Worm (Caenorhabditis elegans) whole organism, L2 larva: Measurements from ENCODE around the gene lido-16.

Source experiments
- C34F6.9 ChIP-seq: fragments of 150-350 bp; optimal IDR thresholded peaks from 2 replicates; lab custom pipeline; 2014; ENCODE audit warnings: missing biosample characterization, missing genetic modification characterization
- F13H6.1 ChIP-seq: sonication (generic microtip); optimal IDR thresholded peaks from 2 replicates; lab custom pipeline; 2016; ENCODE audit warnings: missing genetic modification characterization, missing compliant biosample characterization
- R02D3.7 ChIP-seq: fragments of 150-350 bp; optimal IDR thresholded peaks from 2 replicates; lab custom pipeline; 2014; ENCODE audit warnings: missing biosample characterization, missing genetic modification characterization
- Y55F3AM.14 ChIP-seq: fragments of 200-800 bp; sonication (Bioruptor generic); optimal IDR thresholded peaks from 2 replicates; lab custom pipeline; 2018; ENCODE audit warnings: mild to moderate bottlenecking, missing genetic modification characterization, missing compliant biosample characterization
- ZK546.5 ChIP-seq: sonication (generic microtip); optimal IDR thresholded peaks from 2 replicates; lab custom pipeline; 2017; ENCODE audit warnings: missing biosample characterization, missing genetic modification characterization
- aly-2 ChIP-seq: fragments of 150-350 bp; optimal IDR thresholded peaks from 2 replicates; lab custom pipeline; 2014; ENCODE audit warnings: missing biosample characterization, missing genetic modification characterization
- ama-1 ChIP-seq: fragments of 150-350 bp; optimal IDR thresholded peaks from 2 replicates; lab custom pipeline; 2018; ENCODE audit warnings: inconsistent platforms
- blmp-1 ChIP-seq: sonication (generic microtip); optimal IDR thresholded peaks from 2 replicates; lab custom pipeline; 2017; ENCODE audit warnings: missing genetic modification characterization, mild to moderate bottlenecking, missing compliant biosample characterization, antibody characterized with exemption, moderate library complexity; ENCODE audit not compliant: insufficient read depth
- ceh-16 ChIP-seq: fragments of 150-350 bp; optimal IDR thresholded peaks from 2 replicates; lab custom pipeline; 2014; ENCODE audit warnings: missing biosample characterization, missing genetic modification characterization
- ceh-82 ChIP-seq: fragments of 150-350 bp; optimal IDR thresholded peaks from 2 replicates; lab custom pipeline; 2014; ENCODE audit warnings: missing biosample characterization, missing genetic modification characterization
- crh-2 ChIP-seq: sonication (generic microtip); optimal IDR thresholded peaks from 2 replicates; lab custom pipeline; 2017; ENCODE audit warnings: missing biosample characterization, missing genetic modification characterization
- dmd-4 ChIP-seq: sonication (generic microtip); optimal IDR thresholded peaks from 2 replicates; lab custom pipeline; 2017; ENCODE audit warnings: missing biosample characterization, missing genetic modification characterization
- elt-1 ChIP-seq: fragments of 150-350 bp; optimal IDR thresholded peaks from 2 replicates; lab custom pipeline; 2014; ENCODE audit warnings: missing biosample characterization, missing genetic modification characterization
- elt-3 ChIP-seq: sonication (generic microtip); optimal IDR thresholded peaks from 2 replicates; lab custom pipeline; 2017; ENCODE audit warnings: missing biosample characterization, missing genetic modification characterization
- fos-1 ChIP-seq: fragments of 150-350 bp; optimal IDR thresholded peaks from 2 replicates; lab custom pipeline; 2014; ENCODE audit warnings: missing biosample characterization, missing genetic modification characterization
- lin-13 ChIP-seq: fragments of 150-350 bp; optimal IDR thresholded peaks from 2 replicates; lab custom pipeline; 2014; ENCODE audit warnings: missing biosample characterization, missing genetic modification reagents, missing genetic modification characterization
- lin-39 ChIP-seq: fragments of 150-350 bp; optimal IDR thresholded peaks from 2 replicates; lab custom pipeline; 2014; ENCODE audit warnings: missing biosample characterization, missing genetic modification reagents, missing genetic modification characterization
- lsy-2 ChIP-seq, 2 experiments: fragments of 150-350 bp in 1 of 2; sonication (generic microtip) in 1 of 2; optimal IDR thresholded peaks; 2 replicates each; lab custom pipeline; 2014 to 2017; ENCODE audit warnings: missing biosample characterization in 2 of 2, missing genetic modification characterization in 2 of 2
- mab-5 ChIP-seq: fragments of 150-350 bp; optimal IDR thresholded peaks from 2 replicates; lab custom pipeline; 2014; ENCODE audit warnings: missing biosample characterization, missing genetic modification characterization
- mdl-1 ChIP-seq, 2 experiments: fragments of 150-350 bp in 1 of 2; sonication (generic microtip) in 1 of 2; optimal IDR thresholded peaks; 2 replicates each; lab custom pipeline; 2017; ENCODE audit warnings: missing biosample characterization in 2 of 2, missing genetic modification characterization in 2 of 2
- nhr-10 ChIP-seq: sonication (generic microtip); optimal IDR thresholded peaks from 2 replicates; lab custom pipeline; 2017; ENCODE audit warnings: missing biosample characterization, missing genetic modification characterization
- nhr-129 ChIP-seq: fragments of 150-350 bp; optimal IDR thresholded peaks from 2 replicates; lab custom pipeline; 2014; ENCODE audit warnings: missing biosample characterization, missing genetic modification characterization
- nhr-21 ChIP-seq: fragments of 150-350 bp; optimal IDR thresholded peaks from 2 replicates; lab custom pipeline; 2014; ENCODE audit warnings: missing biosample characterization, missing genetic modification characterization
- nhr-237 ChIP-seq: fragments of 150-350 bp; optimal IDR thresholded peaks from 2 replicates; lab custom pipeline; 2014; ENCODE audit warnings: missing biosample characterization, missing genetic modification characterization
- nhr-25 ChIP-seq: fragments of 150-350 bp; sonication (generic microtip); optimal IDR thresholded peaks from 3 replicates; lab custom pipeline; 2014; ENCODE audit warnings: missing biosample characterization, missing genetic modification characterization
- nhr-77 ChIP-seq: fragments of 150-350 bp; optimal IDR thresholded peaks from 2 replicates; lab custom pipeline; 2014; ENCODE audit warnings: missing biosample characterization, missing genetic modification characterization
- peb-1 ChIP-seq: fragments of 150-350 bp; optimal IDR thresholded peaks from 2 replicates; lab custom pipeline; 2014; ENCODE audit warnings: missing biosample characterization, missing genetic modification characterization
- sem-4 ChIP-seq: fragments of 150-350 bp; optimal IDR thresholded peaks from 2 replicates; lab custom pipeline; 2014; ENCODE audit warnings: missing biosample characterization, missing genetic modification reagents, missing genetic modification characterization
- sma-3 ChIP-seq: sonication (generic microtip); optimal IDR thresholded peaks from 2 replicates; lab custom pipeline; 2016; ENCODE audit warnings: missing genetic modification reagents, missing genetic modification characterization, missing compliant biosample characterization
- sma-9 ChIP-seq, 2 experiments: fragments of 150-350 bp in 1 of 2; sonication (generic microtip) in 1 of 2; optimal IDR thresholded peaks; 2 replicates each; lab custom pipeline; 2014 to 2016; ENCODE audit warnings: missing genetic modification characterization in 2 of 2, mild to moderate bottlenecking in 1 of 2, missing biosample characterization in 1 of 2, missing compliant biosample characterization in 1 of 2, missing genetic modification reagents in 1 of 2, moderate library complexity in 1 of 2
- snpc-4 ChIP-seq: fragments of 150-350 bp; optimal IDR thresholded peaks from 2 replicates; lab custom pipeline; 2014; ENCODE audit warnings: missing biosample characterization, missing genetic modification characterization
- unc-39 ChIP-seq: fragments of 150-350 bp; optimal IDR thresholded peaks from 2 replicates; lab custom pipeline; 2014; ENCODE audit warnings: missing biosample characterization, missing genetic modification characterization
- unc-55 ChIP-seq: fragments of 150-350 bp; sonication (generic microtip); optimal IDR thresholded peaks from 3 replicates; lab custom pipeline; 2014; ENCODE audit warnings: missing biosample characterization, missing genetic modification reagents, missing genetic modification characterization
- unc-62 ChIP-seq: fragments of 150-350 bp; optimal IDR thresholded peaks from 2 replicates; lab custom pipeline; 2014; ENCODE audit warnings: missing biosample characterization, missing genetic modification reagents, missing genetic modification characterization
- zag-1 ChIP-seq: fragments of 150-350 bp; optimal IDR thresholded peaks from 2 replicates; lab custom pipeline; 2014; ENCODE audit warnings: missing biosample characterization, missing genetic modification characterization
- ztf-1 ChIP-seq: fragments of 200-800 bp; sonication (Bioruptor generic); conservative IDR thresholded peaks from 2 replicates; pipeline ENCODE4 v1.3.6; 2022; ENCODE audit warnings: missing genetic modification characterization, missing compliant biosample characterization
- ztf-11 ChIP-seq: sonication (generic microtip); optimal IDR thresholded peaks from 2 replicates; lab custom pipeline; 2017; ENCODE audit warnings: missing biosample characterization, missing genetic modification characterization
- ztf-4 ChIP-seq: fragments of 150-350 bp; optimal IDR thresholded peaks from 2 replicates; lab custom pipeline; 2014; ENCODE audit warnings: missing biosample characterization, missing genetic modification characterization

lido-16 gene

ce11 chrII:6484876-6485526 is at the start of gene lido-16, which contains the start of gene plpp-1.2:
TSS of gene lido-16 (minus strand) at chrII:6484976.
TSS of gene plpp-1.2 (plus strand) at chrII:6485476.
- no peak for TF ChIP-seq elt-1
- no peak for TF ChIP-seq ztf-1 (GFP tag; lab: Robert Waterston, UW)
- no peak for TF ChIP-seq ZK546.5
- no peak for TF ChIP-seq elt-3 (tag; lab: Kevin White, UChicago)
- no peak for TF ChIP-seq fos-1 (tag; lab: Kevin White, UChicago)
- TF ChIP-seq zag-1: no peak
- no peak for TF ChIP-seq ztf-4 (tag; lab: Kevin White, UChicago)
- no peak for TF ChIP-seq blmp-1 (tag; lab: Kevin White, UChicago)
- TF ChIP-seq C34F6.9: no peak
- no peak for TF ChIP-seq nhr-10
- TF ChIP-seq lsy-2 (tag; optimal IDR thresholded peaks at IDR 0.05; lab: Kevin White, UChicago): no peak
- no peak for TF ChIP-seq ztf-11
- TF ChIP-seq unc-55: no peak
- TF ChIP-seq R02D3.7 (tag; lab: Kevin White, UChicago): no peak
- no peak for TF ChIP-seq ceh-16 (tag; lab: Kevin White, UChicago)
- no peak for TF ChIP-seq peb-1 (tag; lab: Kevin White, UChicago)
- TF ChIP-seq nhr-25: no peak
- TF ChIP-seq F13H6.1 (tag; lab: Kevin White, UChicago): no peak
- TF ChIP-seq dmd-4: no peak

ce11 chrII:6531940-6532339 is 47.2 kb upstream of the lido-16 start, which contains the start of gene abcx-1:
TSS of gene abcx-1 (plus strand) at chrII:6532163.
- TF ChIP-seq lin-13 (GFP tag; lab: Kevin White, UChicago) (no peak), unc-39 (no peak), nhr-77 (tag; lab: Kevin White, UChicago) (no peak), ama-1 (lab: Kevin White, UChicago) (no peak), elt-3 (tag; lab: Kevin White, UChicago) (no peak), Y55F3AM.14 (GFP tag; lab: Kevin White, UChicago) (no peak), crh-2 (tag; lab: Kevin White, UChicago) (no peak), sma-3 (no peak), ceh-82 (no peak), aly-2 (tag; lab: Kevin White, UChicago) (no peak), lin-39 (tag; lab: Kevin White, UChicago) (no peak), nhr-25 (no peak), nhr-129 (tag; lab: Kevin White, UChicago) (no peak), sma-9 (GFP tag; optimal IDR thresholded peaks at IDR 0.05; lab: Kevin White, UChicago) (no peak), sma-9 (tag; optimal IDR thresholded peaks at IDR 0.05; lab: Kevin White, UChicago) (no peak), snpc-4 (tag; lab: Kevin White, UChicago) (no peak)

DNA sequence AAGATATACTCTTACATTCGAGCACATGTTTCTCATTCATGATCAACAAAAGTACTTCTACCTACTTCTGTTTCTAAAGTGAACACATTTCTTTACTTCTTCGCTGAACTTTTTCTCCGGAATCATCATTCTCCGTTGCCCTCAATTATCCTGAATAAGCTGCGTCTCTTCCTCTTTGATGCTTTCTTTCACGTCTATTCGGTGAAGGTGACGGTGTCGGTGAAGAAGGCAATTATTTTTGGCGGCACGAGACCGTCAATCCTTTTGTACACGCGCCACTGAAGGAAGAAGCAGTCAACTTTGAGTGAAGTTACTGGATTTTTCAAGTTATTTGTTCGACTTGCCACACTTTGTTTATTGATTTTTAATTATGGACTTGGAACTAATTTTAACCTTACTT is 46.8 kb upstream of the lido-16 start, which contains the start of gene abch-1:
Gene abch-1, minus strand, starts transcription at position 101 of the 400 bp plus-strand sequence.
- no peak for TF ChIP-seq C34F6.9
- no peak for TF ChIP-seq R02D3.7 (tag; lab: Kevin White, UChicago)
- TF ChIP-seq sem-4 (tag; lab: Kevin White, UChicago): no peak
- no peak for TF ChIP-seq nhr-237 (tag; lab: Kevin White, UChicago)
- no peak for TF ChIP-seq sma-9 (GFP tag; optimal IDR thresholded peaks at IDR 0.05; lab: Kevin White, UChicago)
- no peak for TF ChIP-seq sma-9 (tag; optimal IDR thresholded peaks at IDR 0.05; lab: Kevin White, UChicago)
- no peak for TF ChIP-seq Y55F3AM.14 (GFP tag; lab: Kevin White, UChicago)
- TF ChIP-seq ceh-82: no peak
- no peak for TF ChIP-seq nhr-129 (tag; lab: Kevin White, UChicago)
- no peak for TF ChIP-seq mab-5 (tag; lab: Kevin White, UChicago)
- no peak for TF ChIP-seq sma-3
- no peak for TF ChIP-seq nhr-10
- TF ChIP-seq lin-13 (GFP tag; lab: Kevin White, UChicago): no peak
- TF ChIP-seq nhr-21 (tag; lab: Kevin White, UChicago): no peak
- no peak for TF ChIP-seq lsy-2 (tag; optimal IDR thresholded peaks at IDR 0.05; lab: Kevin White, UChicago)
- TF ChIP-seq F13H6.1 (tag; lab: Kevin White, UChicago): no peak
- no peak for TF ChIP-seq mdl-1 (tag; optimal IDR thresholded peaks at IDR 0.05; lab: Kevin White, UChicago)
- TF ChIP-seq unc-62 (GFP tag; lab: Kevin White, UChicago): no peak
- no peak for TF ChIP-seq ztf-11
